Fruit fly (Drosophila melanogaster) whole organism, embryonic: Measurements from ENCODE around the gene CG15876.

Experiments used
- B-H1 ChIP-seq: fragments of 200-800 bp; sonication (Bioruptor generic); IDR thresholded peaks from 3 replicates; pipeline ENCODE4 v1.3.6; 2022; ENCODE audit warnings: missing biosample characterization, missing genetic modification characterization
- C15 ChIP-seq: fragments of 200-800 bp; sonication (Bioruptor generic); IDR thresholded peaks from 3 replicates; pipeline ENCODE4 v1.3.6; 2022; ENCODE audit warnings: missing biosample characterization, missing genetic modification characterization
- CG11085 ChIP-seq: fragments of 200-800 bp; sonication (Bioruptor generic); IDR thresholded peaks from 2 replicates; pipeline ENCODE4 v1.3.6; 2022; ENCODE audit warnings: missing biosample characterization, missing genetic modification characterization
- CG12219 ChIP-seq: fragments of 200-800 bp; sonication (Bioruptor generic); optimal IDR thresholded peaks from 3 replicates; lab custom pipeline; 2018; ENCODE audit warnings: missing biosample characterization, mild to moderate bottlenecking, missing genetic modification characterization
- CG2120 ChIP-seq: fragments of 200-800 bp; sonication (Bioruptor generic); optimal IDR thresholded peaks from 3 replicates; lab custom pipeline; 2016; ENCODE audit warnings: missing biosample characterization, missing genetic modification characterization
- CG2199 ChIP-seq: fragments of 200-800 bp; sonication (Bioruptor generic); IDR thresholded peaks from 3 replicates; pipeline ENCODE4 v1.3.6; 2022; ENCODE audit warnings: missing biosample characterization, missing genetic modification characterization
- CG2712 ChIP-seq: fragments of 200-800 bp; optimal IDR thresholded peaks from 3 replicates; lab custom pipeline; 2019; ENCODE audit warnings: missing biosample characterization, mild to moderate bottlenecking, missing genetic modification characterization, moderate library complexity
- CG30431 ChIP-seq: fragments of 200-800 bp; sonication (Bioruptor generic); optimal IDR thresholded peaks from 2 replicates; lab custom pipeline; 2017; ENCODE audit warnings: missing biosample characterization, missing genetic modification characterization
- CG33557 ChIP-seq: fragments of 200-800 bp; sonication (Bioruptor generic); optimal IDR thresholded peaks from 2 replicates; lab custom pipeline; 2019; ENCODE audit warnings: missing biosample characterization, mild to moderate bottlenecking, missing genetic modification characterization, moderate library complexity
- CG34224 ChIP-seq: fragments of 200-800 bp; sonication (Bioruptor generic); IDR thresholded peaks from 3 replicates; pipeline ENCODE4 v1.3.6; 2022; ENCODE audit warnings: missing biosample characterization, missing genetic modification characterization; ENCODE audit not compliant: partially characterized antibody
- CG34422 ChIP-seq: fragments of 200-800 bp; sonication (Bioruptor generic); IDR thresholded peaks from 3 replicates; pipeline ENCODE4 v1.3.6; 2022; ENCODE audit warnings: missing biosample characterization, missing genetic modification characterization
- CG6175 ChIP-seq: fragments of 200-800 bp; sonication (Bioruptor generic); IDR thresholded peaks from 3 replicates; pipeline ENCODE4 v1.3.6; 2022; ENCODE audit warnings: missing biosample characterization, missing genetic modification characterization
- CG6813 ChIP-seq: fragments of 200-800 bp; sonication (Bioruptor generic); optimal IDR thresholded peaks from 2 replicates; lab custom pipeline; 2017; ENCODE audit warnings: missing biosample characterization, missing genetic modification characterization, mild to moderate bottlenecking, moderate library complexity, missing genetic modification reagents
- CG6854 ChIP-seq: fragments of 200-800 bp; sonication (Bioruptor generic); optimal IDR thresholded peaks from 3 replicates; lab custom pipeline; 2017; ENCODE audit warnings: missing biosample characterization, mild to moderate bottlenecking, missing genetic modification characterization
- CG8089 ChIP-seq: fragments of 200-800 bp; sonication (Bioruptor generic); optimal IDR thresholded peaks from 3 replicates; lab custom pipeline; 2016; ENCODE audit warnings: missing biosample characterization, missing genetic modification characterization
- CG8281 ChIP-seq: fragments of 200-800 bp; sonication (Bioruptor generic); optimal IDR thresholded peaks from 2 replicates; lab custom pipeline; 2018; ENCODE audit warnings: missing biosample characterization, mild to moderate bottlenecking, missing genetic modification characterization, moderate library complexity
- CG8944 ChIP-seq: fragments of 200-800 bp; sonication (Bioruptor generic); optimal IDR thresholded peaks from 3 replicates; lab custom pipeline; 2016; ENCODE audit warnings: missing biosample characterization, missing genetic modification characterization
- CHES-1-like ChIP-seq: fragments of 200-800 bp; sonication (Bioruptor generic); optimal IDR thresholded peaks from 2 replicates; lab custom pipeline; 2016; ENCODE audit warnings: missing biosample characterization, missing genetic modification characterization
- CrebB ChIP-seq: fragments of 200-800 bp; sonication (Bioruptor generic); optimal IDR thresholded peaks from 3 replicates; lab custom pipeline; 2018; ENCODE audit warnings: missing biosample characterization, mild to moderate bottlenecking, missing genetic modification characterization
- D19B ChIP-seq: fragments of 200-800 bp; sonication (Bioruptor generic); optimal IDR thresholded peaks from 2 replicates; lab custom pipeline; 2017; ENCODE audit warnings: missing biosample characterization, mild to moderate bottlenecking, missing genetic modification characterization
- Fer1 ChIP-seq: fragments of 200-800 bp; sonication (Bioruptor generic); optimal IDR thresholded peaks from 2 replicates; lab custom pipeline; 2017; ENCODE audit warnings: missing biosample characterization, mild to moderate bottlenecking, missing genetic modification characterization
- H15 ChIP-seq: fragments of 200-800 bp; sonication (Bioruptor generic); IDR thresholded peaks from 3 replicates; pipeline ENCODE4 v1.3.6; 2022; ENCODE audit warnings: missing biosample characterization, missing genetic modification characterization
- HLH4C ChIP-seq: fragments of 200-800 bp; sonication (Bioruptor generic); IDR thresholded peaks from 3 replicates; pipeline ENCODE4 v1.3.6; 2022; ENCODE audit warnings: missing biosample characterization, missing genetic modification characterization; ENCODE audit not compliant: partially characterized antibody
- HmgD ChIP-seq: fragments of 200-800 bp; sonication (Bioruptor generic); optimal IDR thresholded peaks from 3 replicates; lab custom pipeline; 2016; ENCODE audit warnings: missing biosample characterization, missing genetic modification characterization
- Rfx ChIP-seq: fragments of 200-800 bp; sonication (Bioruptor generic); IDR thresholded peaks from 2 replicates; pipeline ENCODE4 v1.3.6; 2022; ENCODE audit warnings: missing biosample characterization, missing genetic modification characterization
- Six4 ChIP-seq: fragments of 200-800 bp; sonication (Bioruptor generic); optimal IDR thresholded peaks from 2 replicates; lab custom pipeline; 2016; ENCODE audit warnings: missing biosample characterization, missing genetic modification characterization
- Vsx1 ChIP-seq: fragments of 200-800 bp; sonication (Bioruptor generic); optimal IDR thresholded peaks from 2 replicates; lab custom pipeline; 2017; ENCODE audit warnings: missing biosample characterization, mild to moderate bottlenecking, missing genetic modification characterization, missing genetic modification reagents
- amos ChIP-seq: fragments of 200-800 bp; sonication (Bioruptor generic); IDR thresholded peaks from 2 replicates; pipeline ENCODE4 v1.3.6; 2022; ENCODE audit warnings: missing biosample characterization, missing genetic modification characterization; ENCODE audit not compliant: partially characterized antibody
- cg ChIP-seq: fragments of 200-800 bp; sonication (Bioruptor generic); optimal IDR thresholded peaks from 3 replicates; lab custom pipeline; 2019; ENCODE audit warnings: missing biosample characterization, mild to moderate bottlenecking, missing genetic modification characterization, moderate library complexity
- dan ChIP-seq: fragments of 200-800 bp; sonication (Bioruptor generic); IDR thresholded peaks from 2 replicates; pipeline ENCODE4 v1.3.6; 2022; ENCODE audit warnings: missing biosample characterization, missing genetic modification characterization
- dimm ChIP-seq: fragments of 200-800 bp; sonication (Bioruptor generic); IDR thresholded peaks from 2 replicates; pipeline ENCODE4 v1.3.6; 2022; ENCODE audit warnings: missing biosample characterization, missing genetic modification characterization
- emc ChIP-seq: fragments of 200-800 bp; sonication (Bioruptor generic); optimal IDR thresholded peaks from 2 replicates; lab custom pipeline; 2016; ENCODE audit warnings: missing biosample characterization, missing genetic modification characterization
- fd102C ChIP-seq: fragments of 200-800 bp; sonication (Bioruptor generic); optimal IDR thresholded peaks from 2 replicates; lab custom pipeline; 2018; ENCODE audit warnings: missing biosample characterization, mild to moderate bottlenecking, missing genetic modification characterization, moderate library complexity
- ftz-f1 ChIP-seq: fragments of 200-800 bp; sonication (Bioruptor generic); optimal IDR thresholded peaks from 2 replicates; lab custom pipeline; 2016; ENCODE audit warnings: missing biosample characterization, missing genetic modification characterization
- gro ChIP-seq: fragments of 200-800 bp; sonication (Bioruptor generic); optimal IDR thresholded peaks from 2 replicates; lab custom pipeline; 2016; ENCODE audit warnings: missing biosample characterization, missing genetic modification characterization
- hth ChIP-seq: fragments of >200 bp; optimal IDR thresholded peaks from 2 replicates; lab custom pipeline; 2017; ENCODE audit warnings: inconsistent platforms
- jigr1 ChIP-seq: fragments of 200-800 bp; sonication (Bioruptor generic); IDR thresholded peaks from 3 replicates; pipeline ENCODE4 v1.3.6; 2022; ENCODE audit warnings: missing biosample characterization, missing genetic modification characterization
- nerfin-1 ChIP-seq: fragments of 200-800 bp; sonication (Bioruptor generic); optimal IDR thresholded peaks from 3 replicates; lab custom pipeline; 2019; ENCODE audit warnings: missing biosample characterization, mild to moderate bottlenecking, missing genetic modification characterization, moderate library complexity
- nerfin-2 ChIP-seq: fragments of 200-800 bp; sonication (Bioruptor generic); IDR thresholded peaks from 2 replicates; pipeline ENCODE4 v1.3.6; 2022; ENCODE audit warnings: missing biosample characterization, missing genetic modification characterization; ENCODE audit not compliant: partially characterized antibody
- oc ChIP-seq: fragments of 200-800 bp; sonication (Bioruptor generic); optimal IDR thresholded peaks from 2 replicates; lab custom pipeline; 2018; ENCODE audit warnings: missing biosample characterization, mild to moderate bottlenecking, missing genetic modification characterization, moderate library complexity
- odd ChIP-seq: fragments of 200-800 bp; sonication (Bioruptor generic); optimal IDR thresholded peaks from 2 replicates; lab custom pipeline; 2017; ENCODE audit warnings: missing biosample characterization, mild to moderate bottlenecking, missing genetic modification characterization
- pb ChIP-seq: fragments of 200-800 bp; sonication (Bioruptor generic); optimal IDR thresholded peaks from 3 replicates; lab custom pipeline; 2016; ENCODE audit warnings: missing biosample characterization, missing genetic modification characterization
- pros ChIP-seq: fragments of 200-800 bp; sonication (Bioruptor generic); optimal IDR thresholded peaks from 3 replicates; lab custom pipeline; 2019; ENCODE audit warnings: missing biosample characterization, mild to moderate bottlenecking, missing genetic modification characterization, moderate library complexity
- ranshi ChIP-seq: fragments of 200-800 bp; sonication (Bioruptor generic); IDR thresholded peaks from 2 replicates; pipeline ENCODE4 v1.3.6; 2022; ENCODE audit warnings: missing biosample characterization, missing genetic modification characterization
- scrt ChIP-seq: fragments of 200-800 bp; sonication (Bioruptor generic); optimal IDR thresholded peaks from 2 replicates; lab custom pipeline; 2018; ENCODE audit warnings: missing biosample characterization, mild to moderate bottlenecking, missing genetic modification characterization, moderate library complexity
- sens-2 ChIP-seq: fragments of 200-800 bp; sonication (Bioruptor generic); IDR thresholded peaks from 2 replicates; pipeline ENCODE4 v1.3.6; 2022; ENCODE audit warnings: missing biosample characterization, missing genetic modification characterization
- slp2 ChIP-seq: fragments of 200-800 bp; sonication (Bioruptor generic); optimal IDR thresholded peaks from 2 replicates; lab custom pipeline; 2016; ENCODE audit warnings: missing biosample characterization, missing genetic modification characterization
- sqz ChIP-seq: fragments of 200-800 bp; sonication (Bioruptor generic); optimal IDR thresholded peaks from 3 replicates; lab custom pipeline; 2018; ENCODE audit warnings: missing biosample characterization, mild to moderate bottlenecking, missing genetic modification characterization
- tup ChIP-seq: fragments of 200-800 bp; sonication (Bioruptor generic); optimal IDR thresholded peaks from 2 replicates; lab custom pipeline; 2016; ENCODE audit warnings: missing biosample characterization, mild to moderate bottlenecking, missing genetic modification characterization, moderate library complexity
- unc-4 ChIP-seq: fragments of 200-800 bp; sonication (Bioruptor generic); IDR thresholded peaks from 2 replicates; pipeline ENCODE4 v1.3.6; 2022; ENCODE audit warnings: missing biosample characterization, missing genetic modification characterization; ENCODE audit not compliant: partially characterized antibody
- zf30C ChIP-seq: fragments of 200-800 bp; sonication (Bioruptor generic); optimal IDR thresholded peaks from 3 replicates; lab custom pipeline; 2018; ENCODE audit warnings: missing biosample characterization, mild to moderate bottlenecking, missing genetic modification characterization

The CG15876 gene

DNA sequence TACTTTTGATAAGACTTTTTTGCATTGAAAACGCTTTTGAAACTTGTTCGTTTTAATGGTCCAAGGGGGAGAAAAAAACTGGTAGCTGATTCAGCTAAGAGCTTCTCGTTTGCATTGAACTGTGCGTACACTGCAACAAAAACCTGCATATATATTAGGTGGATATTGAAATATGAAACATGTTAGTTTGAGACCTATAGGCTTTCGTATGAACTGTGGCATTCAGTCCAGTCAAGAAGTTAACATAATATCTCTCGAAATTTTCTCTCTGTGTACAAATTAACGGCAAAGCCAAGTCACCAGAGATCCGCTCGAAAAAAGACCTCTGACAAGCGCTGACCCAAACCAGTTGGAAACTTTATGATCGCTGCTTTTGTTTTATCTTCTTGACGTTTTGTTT, 3.4 kb upstream of the CG15876 start (continued):
- TF ChIP-seq CG8089 (GFP tag; lab: Kevin White, UChicago) (peak; percentile 75), CG6175 (GFP tag; lab: Robert Waterston, UW) (peak; percentile 75; the same call in 1 of the 3 replicates), oc (tag; lab: Kevin White, UChicago) (peak; percentile 84), C15 (GFP tag; lab: Robert Waterston, UW) (peak; percentile 80), unc-4 (no peak), CG2120 (GFP tag; lab: Kevin White, UChicago) (peak; percentile 83), CG34422 (GFP tag; lab: Robert Waterston, UW) (peak; percentile 90), tup (peak; percentile 73), pb (GFP tag; lab: Kevin White, UChicago) (peak; percentile 59), Six4 (GFP tag; lab: Kevin White, UChicago) (peak; percentile 73), D19B (GFP tag; lab: Kevin White, UChicago) (peak; percentile 59), odd (GFP tag; lab: Kevin White, UChicago) (peak; percentile 79), B-H1 (GFP tag; lab: Robert Waterston, UW) (peak; percentile 76), H15 (peak; percentile 84), CG12219 (peak; percentile 86), CrebB (peak; percentile 79), ftz-f1 (GFP tag; lab: Kevin White, UChicago) (no peak), slp2 (peak; percentile 78), sqz (GFP tag; lab: Kevin White, UChicago) (peak; percentile 74), CG8281 (tag; lab: Kevin White, UChicago) (peak; percentile 62), gro (GFP tag; lab: Kevin White, UChicago) (peak; percentile 86), cg (GFP tag; lab: Kevin White, UChicago) (no peak), fd102C (no peak), nerfin-1 (tag; lab: Kevin White, UChicago) (peak; percentile 70), CG11085 (GFP tag; lab: Robert Waterston, UW) (peak; percentile 54), Vsx1 (GFP tag; lab: Kevin White, UChicago) (peak; percentile 59), CG2712 (tag; lab: Kevin White, UChicago) (peak; percentile 76), CG6854 (GFP tag; lab: Kevin White, UChicago) (peak; percentile 65), CHES-1-like (GFP tag; lab: Kevin White, UChicago) (peak; percentile 82), zf30C (GFP tag; lab: Kevin White, UChicago) (peak; percentile 25), HmgD (GFP tag; lab: Kevin White, UChicago) (peak; percentile 62), scrt (GFP tag; lab: Kevin White, UChicago) (peak; percentile 78), Rfx (GFP tag; lab: Robert Waterston, UW) (peak; percentile 92), Fer1 (GFP tag; lab: Kevin White, UChicago) (peak; percentile 82), sens-2 (GFP tag; lab: Robert Waterston, UW) (peak; percentile 74), dimm (GFP tag; lab: Robert Waterston, UW) (peak; percentile 49; the same call in 1 of the 2 replicates), CG2199 (GFP tag; lab: Robert Waterston, UW) (0 out of 3 replicates have a peak, but pooled peaks have one; percentile 30), jigr1 (GFP tag; lab: Robert Waterston, UW) (peak; percentile 41; the same call in 1 of the 3 replicates), CG8944 (GFP tag; lab: Kevin White, UChicago) (peak; percentile 83), emc (peak; percentile 41), CG6813 (peak; percentile 72), CG30431 (GFP tag; lab: Kevin White, UChicago) (peak; percentile 68), CG34224 (GFP tag; lab: Robert Waterston, UW) (no peak), ranshi (GFP tag; lab: Robert Waterston, UW) (peak; percentile 88), hth (no peak), HLH4C (no peak), CG33557 (GFP tag; lab: Kevin White, UChicago) (peak; percentile 22), dan (GFP tag; lab: Robert Waterston, UW) (no peak), amos (GFP tag; lab: Robert Waterston, UW) (no peak), nerfin-2 (GFP tag; lab: Robert Waterston, UW) (no peak), pros (GFP tag; lab: Kevin White, UChicago) (no peak)
